Worm (Caenorhabditis elegans): Measurements from ENCODE around the gene C44B7.11.

DNA sequence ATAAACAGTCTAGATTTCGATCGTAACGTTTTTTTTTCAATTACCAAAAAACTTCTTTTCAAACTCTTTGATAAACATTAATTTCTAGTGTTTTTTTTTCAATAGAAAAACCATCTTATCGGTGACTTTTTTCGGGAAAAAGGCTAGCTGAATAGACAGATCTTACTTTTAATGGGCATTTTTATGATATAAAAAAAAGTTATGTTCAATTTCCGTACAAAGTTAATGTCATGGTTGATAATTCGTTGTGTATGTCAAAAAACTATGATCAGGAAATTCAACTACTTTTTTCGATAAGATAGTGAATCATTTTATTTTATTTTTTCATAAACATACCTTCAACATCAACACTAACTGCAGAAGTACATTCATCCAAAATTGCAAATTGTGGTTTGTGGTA is 12.8 kb downstream of the C44B7.11 start:
- TF ChIP-seq Y55F3AM.14 (GFP tag; optimal IDR thresholded peaks at IDR 0.05) (no peak), mdl-1 (tag; optimal IDR thresholded peaks at IDR 0.05) (no peak), nhr-21 (tag; optimal IDR thresholded peaks at IDR 0.05) (no peak), mab-5 (tag; optimal IDR thresholded peaks at IDR 0.05) (no peak), R02D3.7 (tag; optimal IDR thresholded peaks at IDR 0.05) (no peak), nhr-11 (tag; optimal IDR thresholded peaks at IDR 0.05) (no peak), nhr-10 (tag; optimal IDR thresholded peaks at IDR 0.05) (no peak), lin-13 (GFP tag; optimal IDR thresholded peaks at IDR 0.05) (no peak), dmd-4 (tag; optimal IDR thresholded peaks at IDR 0.05) (no peak), ztf-4 (tag; optimal IDR thresholded peaks at IDR 0.05) (no peak)
